Worm (Caenorhabditis elegans) whole organism, mixed stage, embryonic: ENCODE measurements around the gene dao-2.

Experiments
- M03D4.4 ChIP-seq: sonication (generic microtip); optimal IDR thresholded peaks from 2 replicates; lab custom pipeline; 2017; ENCODE audit warnings: mild to moderate bottlenecking, missing genetic modification characterization, missing compliant biosample characterization
- ceh-39 ChIP-seq: fragments of 150-350 bp; optimal IDR thresholded peaks from 2 replicates; lab custom pipeline; 2014; ENCODE audit warnings: missing biosample characterization, missing genetic modification characterization
- elt-1 ChIP-seq: sonication (generic microtip); optimal IDR thresholded peaks from 2 replicates; lab custom pipeline; 2017; ENCODE audit warnings: missing genetic modification characterization, mild to moderate bottlenecking, missing compliant biosample characterization, antibody characterized with exemption, moderate library complexity, borderline replicate concordance; ENCODE audit not compliant: insufficient read depth
- lin-13 ChIP-seq: fragments of 150-350 bp; optimal IDR thresholded peaks from 2 replicates; lab custom pipeline; 2014; ENCODE audit warnings: missing biosample characterization, missing genetic modification characterization
- lsy-2 ChIP-seq: fragments of 150-350 bp; optimal IDR thresholded peaks from 2 replicates; lab custom pipeline; 2014; ENCODE audit warnings: missing biosample characterization, missing genetic modification characterization
- mab-5 ChIP-seq: fragments of 150-350 bp; optimal IDR thresholded peaks from 2 replicates; lab custom pipeline; 2014; ENCODE audit warnings: missing biosample characterization, missing genetic modification characterization
- nhr-12 ChIP-seq: fragments of 150-350 bp; optimal IDR thresholded peaks from 2 replicates; lab custom pipeline; 2014; ENCODE audit warnings: missing biosample characterization, missing genetic modification characterization
- nhr-237 ChIP-seq: fragments of 150-350 bp; optimal IDR thresholded peaks from 2 replicates; lab custom pipeline; 2014; ENCODE audit warnings: missing biosample characterization, missing genetic modification characterization
- nhr-76 ChIP-seq: sonication (generic microtip); optimal IDR thresholded peaks from 2 replicates; lab custom pipeline; 2017; ENCODE audit warnings: missing biosample characterization, missing genetic modification characterization
- sem-2 ChIP-seq: fragments of 200-800 bp; sonication (Bioruptor generic); optimal IDR thresholded peaks from 2 replicates; lab custom pipeline; 2018; ENCODE audit warnings: mild to moderate bottlenecking, missing genetic modification characterization, missing compliant biosample characterization
- snpc-4 ChIP-seq: fragments of 150-350 bp; optimal IDR thresholded peaks from 2 replicates; lab custom pipeline; 2014; ENCODE audit warnings: missing biosample characterization, missing genetic modification characterization
- unc-39 ChIP-seq: fragments of 150-350 bp; optimal IDR thresholded peaks from 2 replicates; lab custom pipeline; 2014; ENCODE audit warnings: missing biosample characterization, missing genetic modification characterization
- unc-62 ChIP-seq: fragments of 150-350 bp; optimal IDR thresholded peaks from 2 replicates; lab custom pipeline; 2014; ENCODE audit warnings: missing biosample characterization, missing genetic modification reagents, missing genetic modification characterization
- ztf-11 ChIP-seq: fragments of 150-350 bp; optimal IDR thresholded peaks from 2 replicates; lab custom pipeline; 2014; ENCODE audit warnings: missing biosample characterization, missing genetic modification characterization

DNA sequence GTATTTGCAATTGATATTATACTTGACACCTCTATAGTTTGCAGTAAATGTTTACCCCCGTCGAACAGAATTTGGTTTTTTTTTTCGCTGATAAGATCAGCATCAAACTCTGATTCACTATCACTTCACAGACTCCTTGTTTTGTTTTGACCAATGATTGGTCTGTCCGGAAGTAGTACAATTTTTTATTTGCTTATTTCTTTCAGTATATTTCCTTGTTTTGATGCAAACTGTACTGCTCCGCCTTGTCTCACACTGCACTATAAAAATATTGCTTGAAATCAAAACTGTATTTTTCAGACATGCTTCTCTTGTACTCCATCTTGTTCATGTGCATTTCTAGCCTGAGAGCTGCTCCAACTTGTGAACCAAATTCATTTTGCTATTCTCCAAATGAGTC is 5.3 kb upstream of the dao-2 start, which contains the start of gene M03A1.3:
- TF ChIP-seq snpc-4 (tag; lab: Kevin White, UChicago), result no peak
- TF ChIP-seq lsy-2 (tag; lab: Kevin White, UChicago), result no peak
- no peak for TF ChIP-seq nhr-237
- no peak for TF ChIP-seq nhr-76 (tag; lab: Kevin White, UChicago)
- TF ChIP-seq unc-62 (GFP tag; lab: Kevin White, UChicago), result no peak
- no peak for TF ChIP-seq M03D4.4
- TF ChIP-seq unc-39 (tag; lab: Kevin White, UChicago), result no peak
- no peak for TF ChIP-seq lin-13 (tag; lab: Kevin White, UChicago)
- TF ChIP-seq elt-1 (tag; lab: Kevin White, UChicago), result no peak
- no peak for TF ChIP-seq nhr-12 (tag; lab: Kevin White, UChicago)
- no peak for TF ChIP-seq ceh-39 (tag; lab: Kevin White, UChicago)
- TF ChIP-seq ztf-11 (tag; lab: Kevin White, UChicago), result no peak
- TF ChIP-seq mab-5, result no peak
- no peak for TF ChIP-seq sem-2 (GFP tag; lab: Kevin White, UChicago)
